Worm (Caenorhabditis elegans) whole organism, L4 larva: ENCODE data around the gene F53E10.1.
A peak's percentile ranks its signal among the peaks of the same experiment; 100 is the strongest.

Experiments
- D1046.2 ChIP-seq: fragments of 200-800 bp; sonication (Bioruptor generic); IDR thresholded peaks from 2 replicates; pipeline ENCODE4 v1.3.6; 2022; ENCODE audit warnings: missing genetic modification characterization, missing compliant biosample characterization
- F10B5.3 ChIP-seq: sonication (generic microtip); optimal IDR thresholded peaks from 2 replicates; lab custom pipeline; 2016; ENCODE audit warnings: mild to moderate bottlenecking, missing genetic modification characterization, missing compliant biosample characterization
- F37D6.2 ChIP-seq: sonication (generic microtip); optimal IDR thresholded peaks from 2 replicates; lab custom pipeline; 2016; ENCODE audit warnings: mild to moderate bottlenecking, missing genetic modification characterization, missing compliant biosample characterization
- F44E2.7 ChIP-seq: fragments of 200-800 bp; sonication (Bioruptor generic); IDR thresholded peaks from 2 replicates; pipeline ENCODE4 v2.1.2; 2022; ENCODE audit warnings: missing genetic modification characterization, missing compliant biosample characterization
- F49E8.2 ChIP-seq: sonication (generic microtip); optimal IDR thresholded peaks from 2 replicates; lab custom pipeline; 2016; ENCODE audit warnings: missing compliant biosample characterization, mild to moderate bottlenecking, missing genetic modification characterization, borderline replicate concordance
- T20F7.1 ChIP-seq: fragments of 200-800 bp; sonication (Bioruptor generic); optimal IDR thresholded peaks from 2 replicates; lab custom pipeline; 2018; ENCODE audit warnings: mild to moderate bottlenecking, missing genetic modification characterization, missing compliant biosample characterization
- T26A8.4 ChIP-seq: fragments of 200-800 bp; sonication (Bioruptor generic); IDR thresholded peaks from 2 replicates; pipeline ENCODE4 v1.3.6; 2022; ENCODE audit warnings: missing genetic modification characterization, missing compliant biosample characterization
- Y48G9A.11 ChIP-seq: fragments of 200-800 bp; sonication (Bioruptor generic); IDR thresholded peaks from 2 replicates; pipeline ENCODE4 v1.3.6; 2022; ENCODE audit warnings: missing genetic modification reagents, missing genetic modification characterization, missing compliant biosample characterization
- Y75B8A.6 ChIP-seq: fragments of 200-800 bp; sonication (Bioruptor generic); IDR thresholded peaks from 2 replicates; pipeline ENCODE4 v1.3.6; 2022; ENCODE audit warnings: missing genetic modification reagents, missing genetic modification characterization, missing compliant biosample characterization
- ZK546.5 ChIP-seq, 2 experiments: sonication (generic microtip); optimal IDR thresholded peaks; 2 replicates each; lab custom pipeline; 2017; ENCODE audit warnings: missing biosample characterization in 2 of 2, missing genetic modification characterization in 2 of 2
- aha-1 ChIP-seq: fragments of 150-350 bp; peaks from one replicate; lab custom pipeline; 2014; ENCODE audit warnings: missing biosample characterization, missing genetic modification characterization
- ama-1 ChIP-seq: fragments of 150-350 bp; optimal IDR thresholded peaks from 2 replicates; lab custom pipeline; 2014; ENCODE audit warnings: inconsistent platforms, mixed read lengths
- arid-1 ChIP-seq: fragments of 200-800 bp; sonication (Bioruptor generic); conservative IDR thresholded peaks from 2 replicates; pipeline ENCODE4 v1.3.6; 2022; ENCODE audit warnings: missing genetic modification reagents, missing genetic modification characterization, missing compliant biosample characterization
- ceh-20 ChIP-seq: fragments of 200-800 bp; sonication (Bioruptor generic); IDR thresholded peaks from 2 replicates; pipeline ENCODE4 v1.3.6; 2022; ENCODE audit warnings: missing genetic modification reagents, missing genetic modification characterization, missing compliant biosample characterization
- ceh-44 ChIP-seq: fragments of 200-800 bp; sonication (Bioruptor generic); IDR thresholded peaks from 2 replicates; pipeline ENCODE4 v1.3.6; 2022; ENCODE audit warnings: missing genetic modification reagents, missing genetic modification characterization, missing compliant biosample characterization
- ceh-62 ChIP-seq: sonication (generic microtip); optimal IDR thresholded peaks from 2 replicates; lab custom pipeline; 2017; ENCODE audit warnings: missing biosample characterization, missing genetic modification characterization
- cey-2 ChIP-seq: sonication (generic microtip); optimal IDR thresholded peaks from 3 replicates; lab custom pipeline; 2017; ENCODE audit warnings: missing genetic modification characterization, mild to moderate bottlenecking, missing compliant biosample characterization, antibody characterized with exemption, borderline replicate concordance; ENCODE audit not compliant: insufficient read depth
- ctbp-1 ChIP-seq: fragments of 200-800 bp; sonication (Bioruptor generic); IDR thresholded peaks from 2 replicates; pipeline ENCODE4 v1.3.6; 2022; ENCODE audit warnings: missing genetic modification reagents, missing genetic modification characterization, missing compliant biosample characterization
- daf-19 ChIP-seq: fragments of 200-800 bp; sonication (Bioruptor generic); conservative IDR thresholded peaks from 2 replicates; pipeline ENCODE4 v1.3.6; 2022; ENCODE audit warnings: missing genetic modification characterization, missing compliant biosample characterization
- dmd-8 ChIP-seq: fragments of 200-800 bp; sonication (Bioruptor generic); IDR thresholded peaks from 2 replicates; pipeline ENCODE4 v1.3.6; 2022; ENCODE audit warnings: missing genetic modification characterization, missing compliant biosample characterization
- dmd-9 ChIP-seq: fragments of 200-800 bp; sonication (Bioruptor generic); IDR thresholded peaks from 2 replicates; pipeline ENCODE4 v1.3.6; 2022; ENCODE audit warnings: missing genetic modification reagents, missing genetic modification characterization, missing compliant biosample characterization
- dpl-1 ChIP-seq: fragments of 150-350 bp; optimal IDR thresholded peaks from 2 replicates; lab custom pipeline; 2014; ENCODE audit warnings: missing biosample characterization, missing genetic modification reagents, missing genetic modification characterization
- dve-1 ChIP-seq: sonication (generic microtip); optimal IDR thresholded peaks from 2 replicates; lab custom pipeline; 2017; ENCODE audit warnings: antibody characterized with exemption, mild to moderate bottlenecking, missing genetic modification characterization, missing compliant biosample characterization; ENCODE audit not compliant: insufficient read depth
- egl-43 ChIP-seq: fragments of 200-800 bp; sonication (Bioruptor generic); IDR thresholded peaks from 2 replicates; pipeline ENCODE4 v1.3.6; 2022; ENCODE audit warnings: missing genetic modification reagents, missing genetic modification characterization, missing compliant biosample characterization
- fos-1 ChIP-seq: fragments of 150-350 bp; optimal IDR thresholded peaks from 2 replicates; lab custom pipeline; 2014; ENCODE audit warnings: missing biosample characterization, missing genetic modification characterization
- hif-1 ChIP-seq, 2 experiments: sonication (generic microtip); optimal IDR thresholded peaks; 2 replicates each; lab custom pipeline; 2016 to 2017; ENCODE audit warnings: missing compliant biosample characterization in 2 of 2, missing genetic modification characterization in 2 of 2, missing genetic modification reagents in 2 of 2, missing genotype in 2 of 2, mild to moderate bottlenecking in 1 of 2
- hlh-30 ChIP-seq: sonication (generic microtip); optimal IDR thresholded peaks from 2 replicates; lab custom pipeline; 2017; ENCODE audit warnings: antibody characterized with exemption, mild to moderate bottlenecking, missing genetic modification characterization, missing compliant biosample characterization; ENCODE audit not compliant: insufficient read depth
- lin-1 ChIP-seq: fragments of 200-800 bp; sonication (Bioruptor generic); IDR thresholded peaks from 2 replicates; pipeline ENCODE4 v1.3.6; 2022; ENCODE audit warnings: missing genetic modification reagents, missing genetic modification characterization, missing compliant biosample characterization
- lin-15B ChIP-seq: fragments of 150-350 bp; sonication (generic microtip); optimal IDR thresholded peaks from 3 replicates; lab custom pipeline; 2014; ENCODE audit warnings: missing biosample characterization, missing genetic modification characterization
- lin-38 ChIP-seq: fragments of 200-800 bp; sonication (Bioruptor generic); IDR thresholded peaks from 2 replicates; pipeline ENCODE4 v1.3.6; 2022; ENCODE audit warnings: missing genetic modification reagents, missing genetic modification characterization, missing compliant biosample characterization
- madf-5 ChIP-seq, 2 experiments: fragments of 200-800 bp; sonication (Bioruptor generic); IDR thresholded peaks; 2 replicates each; pipeline ENCODE4 v1.3.6; 2022; ENCODE audit warnings: missing compliant biosample characterization in 2 of 2, missing genetic modification characterization in 2 of 2
- madf-9 ChIP-seq: fragments of 200-800 bp; sonication (Bioruptor generic); conservative IDR thresholded peaks from 2 replicates; pipeline ENCODE4 v1.3.6; 2022; ENCODE audit warnings: missing genetic modification reagents, missing genetic modification characterization, missing compliant biosample characterization
- mep-1 ChIP-seq: fragments of 150-350 bp; sonication (generic microtip); optimal IDR thresholded peaks from 3 replicates; lab custom pipeline; 2014; ENCODE audit warnings: missing biosample characterization, missing genetic modification characterization
- mes-2 ChIP-seq: sonication (generic microtip); optimal IDR thresholded peaks from 2 replicates; lab custom pipeline; 2016; ENCODE audit warnings: missing genotype, mild to moderate bottlenecking, missing genetic modification characterization, missing compliant biosample characterization; ENCODE audit not compliant: poor library complexity, severe bottlenecking
- mxl-3 ChIP-seq: fragments of 200-800 bp; sonication (Bioruptor generic); optimal IDR thresholded peaks from 2 replicates; lab custom pipeline; 2018; ENCODE audit warnings: mild to moderate bottlenecking, missing genetic modification characterization, missing compliant biosample characterization
- nhr-10 ChIP-seq: fragments of 150-350 bp; optimal IDR thresholded peaks from 2 replicates; lab custom pipeline; 2014; ENCODE audit warnings: missing biosample characterization, missing genetic modification characterization
- nhr-102 ChIP-seq: sonication (generic microtip); optimal IDR thresholded peaks from 2 replicates; lab custom pipeline; 2016; ENCODE audit warnings: mild to moderate bottlenecking, missing genetic modification characterization, moderate library complexity, missing compliant biosample characterization
- nhr-111 ChIP-seq: fragments of 200-800 bp; sonication (Bioruptor generic); optimal IDR thresholded peaks from 2 replicates; lab custom pipeline; 2018; ENCODE audit warnings: mild to moderate bottlenecking, missing genetic modification characterization, missing compliant biosample characterization
- nhr-237 ChIP-seq: sonication (generic microtip); optimal IDR thresholded peaks from 2 replicates; lab custom pipeline; 2017; ENCODE audit warnings: missing biosample characterization, missing genetic modification characterization
- nhr-28 ChIP-seq: fragments of 150-350 bp; optimal IDR thresholded peaks from 2 replicates; lab custom pipeline; 2014; ENCODE audit warnings: missing biosample characterization, missing genetic modification characterization
- nhr-42 ChIP-seq: fragments of 200-800 bp; sonication (Bioruptor generic); IDR thresholded peaks from 2 replicates; pipeline ENCODE4 v1.3.6; 2022; ENCODE audit warnings: missing genetic modification characterization, missing compliant biosample characterization
- nhr-48 ChIP-seq: sonication (generic microtip); optimal IDR thresholded peaks from 2 replicates; lab custom pipeline; 2016; ENCODE audit warnings: mild to moderate bottlenecking, missing genetic modification characterization, missing compliant biosample characterization
- nhr-6 ChIP-seq: fragments of 150-350 bp; optimal IDR thresholded peaks from 2 replicates; lab custom pipeline; 2014; ENCODE audit warnings: missing biosample characterization, missing genetic modification characterization
- rbr-2 ChIP-seq: sonication (generic microtip); optimal IDR thresholded peaks from 2 replicates; lab custom pipeline; 2016; ENCODE audit warnings: missing genotype, missing genetic modification characterization, missing compliant biosample characterization
- spr-1 ChIP-seq: sonication (generic microtip); optimal IDR thresholded peaks from 2 replicates; lab custom pipeline; 2016; ENCODE audit warnings: mild to moderate bottlenecking, missing genetic modification characterization, missing compliant biosample characterization
- tra-1 ChIP-seq: fragments of 200-800 bp; sonication (Bioruptor generic); IDR thresholded peaks from 2 replicates; pipeline ENCODE4 v1.3.6; 2022; ENCODE audit warnings: missing genetic modification reagents, missing genetic modification characterization, missing compliant biosample characterization
- zag-1 ChIP-seq: fragments of 150-350 bp; optimal IDR thresholded peaks from 2 replicates; lab custom pipeline; 2014; ENCODE audit warnings: missing biosample characterization, missing genetic modification characterization
- zfp-3 ChIP-seq: fragments of 200-800 bp; sonication (Bioruptor generic); conservative IDR thresholded peaks from 2 replicates; pipeline ENCODE4 v1.3.6; 2022; ENCODE audit warnings: missing genetic modification reagents, missing genetic modification characterization, missing compliant biosample characterization
- zip-11 ChIP-seq: fragments of 200-800 bp; sonication (Bioruptor generic); IDR thresholded peaks from 2 replicates; pipeline ENCODE4 v1.3.6; 2022; ENCODE audit warnings: missing genetic modification characterization, missing compliant biosample characterization
- ztf-11 ChIP-seq: fragments of 150-350 bp; optimal IDR thresholded peaks from 2 replicates; lab custom pipeline; 2014; ENCODE audit warnings: missing biosample characterization, missing genetic modification characterization
- ztf-7 ChIP-seq: fragments of 150-350 bp; optimal IDR thresholded peaks from 2 replicates; lab custom pipeline; 2014; ENCODE audit warnings: missing biosample characterization, missing genetic modification characterization

Gene F53E10.1

DNA sequence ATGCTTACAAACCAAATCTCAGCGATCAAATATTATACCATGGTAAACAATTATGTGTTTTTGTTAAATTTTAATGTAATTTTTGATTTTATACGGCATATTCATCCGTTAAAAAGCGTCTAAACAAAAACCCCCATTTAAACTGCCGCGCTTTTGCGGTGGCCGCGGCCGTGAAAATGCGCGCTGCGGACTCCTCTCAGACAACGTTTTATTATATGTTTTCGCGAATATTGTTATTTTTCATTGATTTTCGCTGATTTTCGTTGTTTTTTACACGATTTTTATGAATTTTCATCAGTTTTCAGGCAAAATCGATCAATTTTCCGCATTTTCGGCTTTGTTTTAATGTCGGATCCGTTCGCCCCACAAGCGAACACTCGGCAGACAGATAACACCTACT, 23.4 kb downstream of the F53E10.1 start, which contains the start of gene W02H5.19:
W02H5.19 (plus strand) TSS at position 346 of the 400 bp plus-strand sequence.
- TF ChIP-seq zip-11 (GFP tag; lab: Robert Waterston, UW) (no peak), nhr-48 (tag; lab: Kevin White, UChicago) (peak; percentile 2), aha-1 (tag; lab: Kevin White, UChicago) (peak; percentile 67), ZK546.5 (tag; optimal IDR thresholded peaks at IDR 0.05; lab: Kevin White, UChicago) (no peak), cey-2 (tag; lab: Kevin White, UChicago) (no peak), zfp-3 (GFP tag; lab: Robert Waterston, UW) (0 out of 2 replicates have a peak, but pooled peaks have one; percentile 45), ztf-7 (peak; percentile 45), ctbp-1 (GFP tag; lab: Robert Waterston, UW) (no peak), lin-15B (tag; lab: Kevin White, UChicago) (no peak), nhr-10 (tag; lab: Kevin White, UChicago) (no peak), Y48G9A.11 (GFP tag; lab: Robert Waterston, UW) (peak; percentile 61; the same call in 1 of the 2 replicates), hlh-30 (tag; lab: Kevin White, UChicago) (peak; percentile 46), mep-1 (tag; lab: Kevin White, UChicago) (peak; percentile 67), nhr-237 (tag; lab: Kevin White, UChicago) (no peak), mes-2 (tag; lab: Kevin White, UChicago) (peak; percentile 100), dve-1 (tag; lab: Kevin White, UChicago) (peak; percentile 72), dmd-8 (GFP tag; lab: Robert Waterston, UW) (no peak), mxl-3 (GFP tag; lab: Kevin White, UChicago) (peak; percentile 30), spr-1 (tag; lab: Kevin White, UChicago) (no peak), egl-43 (GFP tag; lab: Robert Waterston, UW) (no peak), zag-1 (no peak), tra-1 (GFP tag; lab: Robert Waterston, UW) (no peak), F37D6.2 (tag; lab: Kevin White, UChicago) (peak; percentile 29), dmd-9 (peak; percentile 90), nhr-42 (no peak), daf-19 (GFP tag; lab: Robert Waterston, UW) (no peak), ama-1 (no peak), hif-1 (tag; optimal IDR thresholded peaks at IDR 0.05; lab: Kevin White, UChicago) (peak in 1 of 2 experiments; percentile 91), arid-1 (GFP tag; lab: Robert Waterston, UW) (0 out of 2 replicates have a peak, but pooled peaks have one; percentile 19), ceh-44 (GFP tag; lab: Robert Waterston, UW) (0 out of 2 replicates have a peak, but pooled peaks have one; percentile 22), dpl-1 (GFP tag; lab: Kevin White, UChicago) (peak; percentile 98), D1046.2 (GFP tag; lab: Robert Waterston, UW) (0 out of 2 replicates have a peak, but pooled peaks have one; percentile 25), madf-5 (GFP tag; IDR thresholded peaks at IDR 0.05; lab: Robert Waterston, UW) (no peak), nhr-6 (tag; lab: Kevin White, UChicago) (peak; percentile 27), ceh-62 (tag; lab: Kevin White, UChicago) (no peak), fos-1 (tag; lab: Kevin White, UChicago) (no peak), F44E2.7 (GFP tag; lab: Robert Waterston, UW) (no peak), T26A8.4 (GFP tag; lab: Robert Waterston, UW) (0 out of 2 replicates have a peak, but pooled peaks have one; percentile 30), Y75B8A.6 (GFP tag; lab: Robert Waterston, UW) (no peak), madf-9 (GFP tag; lab: Robert Waterston, UW) (peak; percentile 73), ceh-20 (0 out of 2 replicates have a peak, but pooled peaks have one; percentile 32), lin-38 (GFP tag; lab: Robert Waterston, UW) (peak; percentile 85), rbr-2 (tag; lab: Kevin White, UChicago) (peak; percentile 60), nhr-111 (no peak), F49E8.2 (tag; lab: Kevin White, UChicago) (peak; percentile 52), lin-1 (GFP tag; lab: Robert Waterston, UW) (no peak), nhr-28 (tag; lab: Kevin White, UChicago) (peak; percentile 27), F10B5.3 (tag; lab: Kevin White, UChicago) (peak; percentile 67), nhr-102 (tag; lab: Kevin White, UChicago) (peak; percentile 72), T20F7.1 (GFP tag; lab: Kevin White, UChicago) (no peak), ztf-11 (tag; lab: Kevin White, UChicago) (no peak)
